Worm (Caenorhabditis elegans) whole organism, L2 larva: Measurements from ENCODE around the gene gcy-7.

ENCODE experiments used
- C34F6.9 ChIP-seq: fragments of 150-350 bp; optimal IDR thresholded peaks from 2 replicates; lab custom pipeline; 2014; ENCODE audit warnings: missing biosample characterization, missing genetic modification characterization
- F13H6.1 ChIP-seq: sonication (generic microtip); optimal IDR thresholded peaks from 2 replicates; lab custom pipeline; 2016; ENCODE audit warnings: missing genetic modification characterization, missing compliant biosample characterization
- R02D3.7 ChIP-seq: fragments of 150-350 bp; optimal IDR thresholded peaks from 2 replicates; lab custom pipeline; 2014; ENCODE audit warnings: missing biosample characterization, missing genetic modification characterization
- Y55F3AM.14 ChIP-seq: fragments of 200-800 bp; sonication (Bioruptor generic); optimal IDR thresholded peaks from 2 replicates; lab custom pipeline; 2018; ENCODE audit warnings: mild to moderate bottlenecking, missing genetic modification characterization, missing compliant biosample characterization
- ZK546.5 ChIP-seq: sonication (generic microtip); optimal IDR thresholded peaks from 2 replicates; lab custom pipeline; 2017; ENCODE audit warnings: missing biosample characterization, missing genetic modification characterization
- alr-1 ChIP-seq: fragments of 150-350 bp; optimal IDR thresholded peaks from 2 replicates; lab custom pipeline; 2014; ENCODE audit warnings: missing biosample characterization, missing genetic modification characterization
- aly-2 ChIP-seq: fragments of 150-350 bp; optimal IDR thresholded peaks from 2 replicates; lab custom pipeline; 2014; ENCODE audit warnings: missing biosample characterization, missing genetic modification characterization
- ama-1 ChIP-seq: fragments of 150-350 bp; optimal IDR thresholded peaks from 2 replicates; lab custom pipeline; 2018; ENCODE audit warnings: inconsistent platforms
- blmp-1 ChIP-seq: sonication (generic microtip); optimal IDR thresholded peaks from 2 replicates; lab custom pipeline; 2017; ENCODE audit warnings: missing genetic modification characterization, mild to moderate bottlenecking, missing compliant biosample characterization, antibody characterized with exemption, moderate library complexity; ENCODE audit not compliant: insufficient read depth
- ceh-16 ChIP-seq: fragments of 150-350 bp; optimal IDR thresholded peaks from 2 replicates; lab custom pipeline; 2014; ENCODE audit warnings: missing biosample characterization, missing genetic modification characterization
- ceh-82 ChIP-seq: fragments of 150-350 bp; optimal IDR thresholded peaks from 2 replicates; lab custom pipeline; 2014; ENCODE audit warnings: missing biosample characterization, missing genetic modification characterization
- crh-2 ChIP-seq: sonication (generic microtip); optimal IDR thresholded peaks from 2 replicates; lab custom pipeline; 2017; ENCODE audit warnings: missing biosample characterization, missing genetic modification characterization
- dmd-4 ChIP-seq: sonication (generic microtip); optimal IDR thresholded peaks from 2 replicates; lab custom pipeline; 2017; ENCODE audit warnings: missing biosample characterization, missing genetic modification characterization
- egl-27 ChIP-seq: sonication (generic microtip); optimal IDR thresholded peaks from 3 replicates; lab custom pipeline; 2017; ENCODE audit warnings: missing biosample characterization, missing genetic modification reagents, missing genetic modification characterization
- elt-1 ChIP-seq: fragments of 150-350 bp; optimal IDR thresholded peaks from 2 replicates; lab custom pipeline; 2014; ENCODE audit warnings: missing biosample characterization, missing genetic modification characterization
- elt-3 ChIP-seq: sonication (generic microtip); optimal IDR thresholded peaks from 2 replicates; lab custom pipeline; 2017; ENCODE audit warnings: missing biosample characterization, missing genetic modification characterization
- fos-1 ChIP-seq: fragments of 150-350 bp; optimal IDR thresholded peaks from 2 replicates; lab custom pipeline; 2014; ENCODE audit warnings: missing biosample characterization, missing genetic modification characterization
- gmeb-1 ChIP-seq: fragments of 150-350 bp; optimal IDR thresholded peaks from 2 replicates; lab custom pipeline; 2014; ENCODE audit warnings: missing biosample characterization, missing genetic modification characterization
- lin-11 ChIP-seq: fragments of 150-350 bp; sonication (generic microtip); optimal IDR thresholded peaks from 2 replicates; lab custom pipeline; 2014; ENCODE audit warnings: missing biosample characterization, missing genetic modification characterization, inconsistent platforms, mixed read lengths
- lin-13 ChIP-seq: fragments of 150-350 bp; optimal IDR thresholded peaks from 2 replicates; lab custom pipeline; 2014; ENCODE audit warnings: missing biosample characterization, missing genetic modification reagents, missing genetic modification characterization
- lin-39 ChIP-seq: fragments of 150-350 bp; optimal IDR thresholded peaks from 2 replicates; lab custom pipeline; 2014; ENCODE audit warnings: missing biosample characterization, missing genetic modification reagents, missing genetic modification characterization
- lsy-2 ChIP-seq, 2 experiments: fragments of 150-350 bp in 1 of 2; sonication (generic microtip) in 1 of 2; optimal IDR thresholded peaks; 2 replicates each; lab custom pipeline; 2014 to 2017; ENCODE audit warnings: missing biosample characterization in 2 of 2, missing genetic modification characterization in 2 of 2
- mab-5 ChIP-seq: fragments of 150-350 bp; optimal IDR thresholded peaks from 2 replicates; lab custom pipeline; 2014; ENCODE audit warnings: missing biosample characterization, missing genetic modification characterization
- mbf-1 ChIP-seq: sonication (generic microtip); optimal IDR thresholded peaks from 2 replicates; lab custom pipeline; 2017; ENCODE audit warnings: missing biosample characterization, missing genetic modification characterization
- mdl-1 ChIP-seq, 2 experiments: fragments of 150-350 bp in 1 of 2; sonication (generic microtip) in 1 of 2; optimal IDR thresholded peaks; 2 replicates each; lab custom pipeline; 2017; ENCODE audit warnings: missing biosample characterization in 2 of 2, missing genetic modification characterization in 2 of 2
- nhr-10 ChIP-seq: sonication (generic microtip); optimal IDR thresholded peaks from 2 replicates; lab custom pipeline; 2017; ENCODE audit warnings: missing biosample characterization, missing genetic modification characterization
- nhr-11 ChIP-seq: fragments of 150-350 bp; optimal IDR thresholded peaks from 2 replicates; lab custom pipeline; 2014; ENCODE audit warnings: missing biosample characterization, missing genetic modification characterization
- nhr-12 ChIP-seq: fragments of 150-350 bp; optimal IDR thresholded peaks from 2 replicates; lab custom pipeline; 2014; ENCODE audit warnings: missing biosample characterization, missing genetic modification characterization
- nhr-21 ChIP-seq: fragments of 150-350 bp; optimal IDR thresholded peaks from 2 replicates; lab custom pipeline; 2014; ENCODE audit warnings: missing biosample characterization, missing genetic modification characterization
- nhr-23 ChIP-seq: fragments of 150-350 bp; optimal IDR thresholded peaks from 2 replicates; lab custom pipeline; 2014; ENCODE audit warnings: missing biosample characterization, missing genetic modification reagents, missing genetic modification characterization
- nhr-237 ChIP-seq: fragments of 150-350 bp; optimal IDR thresholded peaks from 2 replicates; lab custom pipeline; 2014; ENCODE audit warnings: missing biosample characterization, missing genetic modification characterization
- nhr-25 ChIP-seq: fragments of 150-350 bp; sonication (generic microtip); optimal IDR thresholded peaks from 3 replicates; lab custom pipeline; 2014; ENCODE audit warnings: missing biosample characterization, missing genetic modification characterization
- nhr-6 ChIP-seq: fragments of 150-350 bp; optimal IDR thresholded peaks from 2 replicates; lab custom pipeline; 2014; ENCODE audit warnings: missing biosample characterization, missing genetic modification characterization
- nhr-77 ChIP-seq: fragments of 150-350 bp; optimal IDR thresholded peaks from 2 replicates; lab custom pipeline; 2014; ENCODE audit warnings: missing biosample characterization, missing genetic modification characterization
- sem-4 ChIP-seq: fragments of 150-350 bp; optimal IDR thresholded peaks from 2 replicates; lab custom pipeline; 2014; ENCODE audit warnings: missing biosample characterization, missing genetic modification reagents, missing genetic modification characterization
- skn-1 ChIP-seq: sonication (generic microtip); optimal IDR thresholded peaks from 2 replicates; lab custom pipeline; 2017; ENCODE audit warnings: missing biosample characterization, missing genetic modification characterization
- snpc-4 ChIP-seq: fragments of 150-350 bp; optimal IDR thresholded peaks from 2 replicates; lab custom pipeline; 2014; ENCODE audit warnings: missing biosample characterization, missing genetic modification characterization
- unc-39 ChIP-seq: fragments of 150-350 bp; optimal IDR thresholded peaks from 2 replicates; lab custom pipeline; 2014; ENCODE audit warnings: missing biosample characterization, missing genetic modification characterization
- unc-55 ChIP-seq: fragments of 150-350 bp; sonication (generic microtip); optimal IDR thresholded peaks from 3 replicates; lab custom pipeline; 2014; ENCODE audit warnings: missing biosample characterization, missing genetic modification reagents, missing genetic modification characterization
- unc-62 ChIP-seq: fragments of 150-350 bp; optimal IDR thresholded peaks from 2 replicates; lab custom pipeline; 2014; ENCODE audit warnings: missing biosample characterization, missing genetic modification reagents, missing genetic modification characterization
- zag-1 ChIP-seq: fragments of 150-350 bp; optimal IDR thresholded peaks from 2 replicates; lab custom pipeline; 2014; ENCODE audit warnings: missing biosample characterization, missing genetic modification characterization
- ztf-11 ChIP-seq: sonication (generic microtip); optimal IDR thresholded peaks from 2 replicates; lab custom pipeline; 2017; ENCODE audit warnings: missing biosample characterization, missing genetic modification characterization
- ztf-4 ChIP-seq: fragments of 150-350 bp; optimal IDR thresholded peaks from 2 replicates; lab custom pipeline; 2014; ENCODE audit warnings: missing biosample characterization, missing genetic modification characterization

gcy-7 gene

DNA sequence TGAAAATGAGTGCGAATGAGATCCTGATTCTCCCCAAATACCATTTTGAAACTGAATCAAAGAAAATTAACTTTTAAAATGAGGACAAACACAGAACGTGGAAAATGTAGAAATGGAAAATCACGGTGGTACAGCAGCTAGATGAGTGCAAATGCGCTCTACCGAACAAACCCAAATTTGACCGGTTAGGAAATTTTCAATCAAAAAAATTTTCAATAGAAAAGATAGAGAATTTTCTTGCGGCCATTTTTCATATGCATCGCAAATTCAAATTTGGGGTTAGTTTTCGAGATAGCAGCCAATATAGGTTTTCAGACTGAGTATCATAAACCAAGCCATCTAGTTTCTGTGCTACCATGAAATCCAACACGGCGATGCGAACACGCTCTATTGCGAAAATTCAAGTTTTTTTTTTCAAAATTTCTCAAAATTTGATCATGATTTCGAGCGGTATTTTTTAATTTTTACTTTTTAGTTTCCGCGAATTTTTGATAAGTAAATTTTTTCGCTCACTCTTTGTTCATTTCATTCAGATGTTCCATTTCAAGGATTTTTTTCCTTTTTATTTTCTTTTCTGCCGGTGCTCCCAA, 26.4 kb downstream of the gcy-7 start, which contains the start of gene vha-18:
Gene vha-18 (minus strand): TSS at position 51 of the 590 bp plus-strand sequence.
- no peak for TF ChIP-seq ama-1
- TF ChIP-seq elt-1, result no peak
- TF ChIP-seq nhr-23, result no peak
- TF ChIP-seq nhr-25 (tag; lab: Kevin White, UChicago), result no peak
- TF ChIP-seq crh-2 (tag; lab: Kevin White, UChicago), result no peak
- no peak for TF ChIP-seq alr-1 (tag; lab: Kevin White, UChicago)
- no peak for TF ChIP-seq lsy-2 (tag; optimal IDR thresholded peaks at IDR 0.05; lab: Kevin White, UChicago)
- TF ChIP-seq fos-1 (tag; lab: Kevin White, UChicago), result no peak
- no peak for TF ChIP-seq nhr-11
- no peak for TF ChIP-seq lin-39 (tag; lab: Kevin White, UChicago)
- TF ChIP-seq ZK546.5 (tag; lab: Kevin White, UChicago), result no peak
- no peak for TF ChIP-seq aly-2
- no peak for TF ChIP-seq F13H6.1 (tag; lab: Kevin White, UChicago)
- TF ChIP-seq sem-4 (tag; lab: Kevin White, UChicago), result no peak
- TF ChIP-seq mdl-1 (tag; optimal IDR thresholded peaks at IDR 0.05; lab: Kevin White, UChicago), result no peak
- no peak for TF ChIP-seq snpc-4

- TF ChIP-seq unc-39 (tag; lab: Kevin White, UChicago) (no peak), mdl-1 (tag; optimal IDR thresholded peaks at IDR 0.05; lab: Kevin White, UChicago) (no peak), nhr-10 (tag; lab: Kevin White, UChicago) (no peak), unc-62 (GFP tag; lab: Kevin White, UChicago) (no peak), ama-1 (no peak)
- TF ChIP-seq, all 48 proteins: peak for 0
Observed at ce11 chrV:8414036-8414728, 27.0 kb downstream of the gcy-7 start, which contains the start of gene pos-1. pos-1 (plus strand) TSS chrV:8414086.

- no peak for TF ChIP-seq egl-27
- no peak for TF ChIP-seq nhr-21
- no peak for TF ChIP-seq elt-3 (tag; lab: Kevin White, UChicago)
- no peak for TF ChIP-seq dmd-4 (tag; lab: Kevin White, UChicago)
- no peak for TF ChIP-seq R02D3.7 (tag; lab: Kevin White, UChicago)
- TF ChIP-seq blmp-1 (tag; lab: Kevin White, UChicago), result no peak
- no peak for TF ChIP-seq lin-13 (GFP tag; lab: Kevin White, UChicago)
- TF ChIP-seq mdl-1 (tag; optimal IDR thresholded peaks at IDR 0.05; lab: Kevin White, UChicago), result no peak
- TF ChIP-seq unc-55 (GFP tag; lab: Kevin White, UChicago), result no peak
- TF ChIP-seq crh-2 (tag; lab: Kevin White, UChicago), result no peak
- TF ChIP-seq lin-11 (tag; lab: Kevin White, UChicago), result no peak
- no peak for TF ChIP-seq nhr-6
- no peak for TF ChIP-seq ztf-11 (tag; lab: Kevin White, UChicago)
- no peak for TF ChIP-seq zag-1
- TF ChIP-seq nhr-12, result no peak
- no peak for TF ChIP-seq ceh-82
- TF ChIP-seq F13H6.1 (tag; lab: Kevin White, UChicago), result no peak
- no peak for TF ChIP-seq nhr-11
- no peak for TF ChIP-seq ztf-4 (tag; lab: Kevin White, UChicago)
Observed at ce11 chrV:8415113-8415530, 28.0 kb downstream of the gcy-7 start.

DNA sequence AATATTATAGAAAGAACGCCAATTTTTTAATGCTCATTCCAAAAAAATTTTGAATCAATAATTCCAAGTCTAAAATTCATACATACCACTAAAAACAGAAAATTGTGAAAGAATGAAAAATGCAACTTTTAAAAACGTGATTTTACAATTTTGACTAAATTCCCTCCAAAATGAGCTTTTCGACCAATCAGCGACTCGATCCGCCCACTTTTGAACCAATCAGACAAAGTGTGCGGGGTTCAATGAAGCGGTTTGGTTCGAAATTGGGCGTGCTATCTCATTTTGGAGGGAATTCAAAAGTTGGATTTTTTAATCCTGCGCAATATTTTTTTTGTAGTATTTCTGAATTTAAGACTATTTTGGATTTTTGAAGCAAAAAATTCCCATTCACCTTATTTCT, 30.1 kb downstream of the gcy-7 start:
- TF ChIP-seq mab-5 (tag; lab: Kevin White, UChicago) (no peak), unc-62 (GFP tag; lab: Kevin White, UChicago) (no peak), C34F6.9 (no peak), R02D3.7 (tag; lab: Kevin White, UChicago) (no peak), mbf-1 (tag; lab: Kevin White, UChicago) (no peak), nhr-25 (tag; lab: Kevin White, UChicago) (no peak), gmeb-1 (tag; lab: Kevin White, UChicago) (no peak), Y55F3AM.14 (no peak), skn-1 (no peak), nhr-6 (no peak), crh-2 (tag; lab: Kevin White, UChicago) (no peak), egl-27 (no peak), nhr-23 (no peak), mdl-1 (tag; optimal IDR thresholded peaks at IDR 0.05; lab: Kevin White, UChicago) (no peak), nhr-77 (tag; lab: Kevin White, UChicago) (no peak), F13H6.1 (tag; lab: Kevin White, UChicago) (no peak), unc-39 (tag; lab: Kevin White, UChicago) (no peak), elt-3 (tag; lab: Kevin White, UChicago) (no peak), nhr-237 (tag; lab: Kevin White, UChicago) (no peak), ceh-16 (no peak)
